Fruit fly (Drosophila melanogaster): ENCODE data around the gene Fur1.

The Fur1 gene

DNA sequence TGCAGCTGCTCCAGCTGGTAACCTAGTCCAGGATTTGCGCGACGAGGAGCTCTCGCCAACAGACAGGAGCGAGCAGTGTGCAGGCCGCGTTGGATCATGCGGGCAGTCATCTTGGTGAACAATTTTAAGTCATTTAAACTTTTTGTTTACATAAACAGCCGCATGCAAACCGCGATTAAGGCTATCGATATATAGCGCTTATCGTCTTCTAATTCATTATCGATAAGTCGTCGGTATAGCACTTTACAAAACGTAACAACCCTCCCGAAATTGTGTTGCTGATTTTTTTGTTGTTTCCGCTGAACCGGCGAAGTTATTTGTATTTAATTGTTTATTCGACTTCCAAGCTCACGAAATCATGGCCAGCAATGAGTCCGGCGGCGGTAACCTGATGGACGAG lies 3.9 kb upstream of the Fur1 start, which contains the start of the genes CG4553 and MED28 (continued):
- TF ChIP-seq ken (GFP tag; IDR thresholded peaks at IDR 0.05): no peak
- no peak for TF ChIP-seq sd (tag; optimal IDR thresholded peaks at IDR 0.05)
- TF ChIP-seq Fer3 (tag; optimal IDR thresholded peaks at IDR 0.05): no peak
- TF ChIP-seq CG3163 (GFP tag; optimal IDR thresholded peaks at IDR 0.05): no peak
- no peak for TF ChIP-seq br (optimal IDR thresholded peaks at IDR 0.05)
- TF ChIP-seq CG17912 (GFP tag; optimal IDR thresholded peaks at IDR 0.05): no peak
- no peak for TF ChIP-seq Mes4 (GFP tag; optimal IDR thresholded peaks at IDR 0.05)
- no peak for TF ChIP-seq zfh1 (GFP tag; IDR thresholded peaks at IDR 0.05)
- peak; percentile 89 for TF ChIP-seq CG34224 (GFP tag; IDR thresholded peaks at IDR 0.05; ENCODE audit: partially characterized antibody)
- peak; percentile 75 for TF ChIP-seq CG7963 (GFP tag; IDR thresholded peaks at IDR 0.05; ENCODE audit: partially characterized antibody)
- TF ChIP-seq Nf-YB (GFP tag; optimal IDR thresholded peaks at IDR 0.05): no peak
- no peak for TF ChIP-seq CG17385 (GFP tag; optimal IDR thresholded peaks at IDR 0.05)
- no peak for TF ChIP-seq dysf (GFP tag; IDR thresholded peaks at IDR 0.05)
- TF ChIP-seq BEAF-32 (GFP tag; optimal IDR thresholded peaks at IDR 0.05): peak; percentile 76
- TF ChIP-seq CG12769 (tag; optimal IDR thresholded peaks at IDR 0.05): no peak
- TF ChIP-seq CG8281 (tag; optimal IDR thresholded peaks at IDR 0.05): no peak
- no peak for TF ChIP-seq Drgx (GFP tag; IDR thresholded peaks at IDR 0.05)
- peak; percentile 85 for TF ChIP-seq CG14860 (GFP tag; IDR thresholded peaks at IDR 0.05; ENCODE audit: partially characterized antibody)
- TF ChIP-seq otp (GFP tag; IDR thresholded peaks at IDR 0.05): no peak
- TF ChIP-seq Spps (tag; optimal IDR thresholded peaks at IDR 0.05): no peak
- TF ChIP-seq pan (optimal IDR thresholded peaks at IDR 0.05): no peak
- no peak for TF ChIP-seq pan (GFP tag; optimal IDR thresholded peaks at IDR 0.05 in 1 of 2, IDR thresholded peaks at IDR 0.05 in 1 of 2)
- no peak for TF ChIP-seq CG3847 (GFP tag; IDR thresholded peaks at IDR 0.05)
- TF ChIP-seq zen2 (GFP tag; IDR thresholded peaks at IDR 0.05; ENCODE audit: partially characterized antibody): peak; percentile 85
- no peak for TF ChIP-seq ci (GFP tag; IDR thresholded peaks at IDR 0.05)
- no peak for TF ChIP-seq CHES-1-like (GFP tag; optimal IDR thresholded peaks at IDR 0.05)
- TF ChIP-seq CG4820 (GFP tag; optimal IDR thresholded peaks at IDR 0.05): no peak
- TF ChIP-seq CG17802 (tag; optimal IDR thresholded peaks at IDR 0.05): no peak
- TF ChIP-seq Kr (GFP tag; optimal IDR thresholded peaks at IDR 0.05): no peak
- peak; percentile 78 for TF ChIP-seq tna (GFP tag; IDR thresholded peaks at IDR 0.05; ENCODE audit: partially characterized antibody)
- no peak for TF ChIP-seq tup (GFP tag; optimal IDR thresholded peaks at IDR 0.05)
- TF ChIP-seq z (GFP tag; IDR thresholded peaks at IDR 0.05): no peak
- no peak for TF ChIP-seq abd-A (tag; optimal IDR thresholded peaks at IDR 0.05)
- TF ChIP-seq CoRest (tag; optimal IDR thresholded peaks at IDR 0.05): no peak
- TF ChIP-seq crc (GFP tag; optimal IDR thresholded peaks at IDR 0.05): no peak
- no peak for TF ChIP-seq CG10462 (GFP tag; optimal IDR thresholded peaks at IDR 0.05)
- TF ChIP-seq Ptx1 (GFP tag; IDR thresholded peaks at IDR 0.05): no peak
- no peak for TF ChIP-seq nau (GFP tag; optimal IDR thresholded peaks at IDR 0.05)
- no peak for TF ChIP-seq CG7271 (tag; optimal IDR thresholded peaks at IDR 0.05)
- no peak for TF ChIP-seq NfI (GFP tag; optimal IDR thresholded peaks at IDR 0.05)
- TF ChIP-seq Nf-YC (tag; optimal IDR thresholded peaks at IDR 0.05): peak; percentile 4
- TF ChIP-seq Atf3 (GFP tag; optimal IDR thresholded peaks at IDR 0.05): no peak
- TF ChIP-seq dati (GFP tag; IDR thresholded peaks at IDR 0.05): no peak
- TF ChIP-seq esg (GFP tag; conservative IDR thresholded peaks at IDR 0.05): no peak
- no peak for TF ChIP-seq CG11504 (tag; optimal IDR thresholded peaks at IDR 0.05)
- no peak for TF ChIP-seq Jarid2 (GFP tag; optimal IDR thresholded peaks at IDR 0.05)
- TF ChIP-seq Oli (tag; optimal IDR thresholded peaks at IDR 0.05): no peak
- TF ChIP-seq Ets97D (GFP tag; optimal IDR thresholded peaks at IDR 0.05): peak; percentile 60
- no peak for TF ChIP-seq twi (tag; optimal IDR thresholded peaks at IDR 0.05)
- no peak for TF ChIP-seq D19A (tag; optimal IDR thresholded peaks at IDR 0.05)
- no peak for TF ChIP-seq Stat92E (GFP tag; optimal IDR thresholded peaks at IDR 0.05)
- no peak for TF ChIP-seq kay (GFP tag; optimal IDR thresholded peaks at IDR 0.05)
